Fruit fly (Drosophila melanogaster) whole organism, pupa: Measurements from ENCODE around the gene CG42323.
A peak's percentile ranks its signal among the peaks of the same experiment; 100 is the strongest.

Experiments
- CG10348 ChIP-seq: fragments of 200-800 bp; sonication (Bioruptor generic); IDR thresholded peaks from 2 replicates; pipeline ENCODE4 v1.3.6; 2022; ENCODE audit warnings: missing biosample characterization, missing genetic modification characterization
- CG12605 ChIP-seq: fragments of 200-800 bp; sonication (Bioruptor generic); IDR thresholded peaks from 2 replicates; pipeline ENCODE4 v1.3.6; 2022; ENCODE audit warnings: missing biosample characterization, missing genetic modification characterization
- CG13204 ChIP-seq: fragments of 200-800 bp; sonication (Bioruptor generic); optimal IDR thresholded peaks from 2 replicates; lab custom pipeline; 2018; ENCODE audit warnings: missing biosample characterization, mild to moderate bottlenecking, missing genetic modification characterization, moderate library complexity
- CG14655 ChIP-seq: fragments of 200-800 bp; sonication (Bioruptor generic); optimal IDR thresholded peaks from 3 replicates; lab custom pipeline; 2017; ENCODE audit warnings: mild to moderate bottlenecking, missing biosample characterization, missing genetic modification reagents, missing genetic modification characterization
- CG15710 ChIP-seq: fragments of 200-800 bp; sonication (Bioruptor generic); optimal IDR thresholded peaks from 2 replicates; lab custom pipeline; 2018; ENCODE audit warnings: missing biosample characterization, mild to moderate bottlenecking, missing genetic modification characterization, moderate library complexity
- CG17806 ChIP-seq: fragments of 200-800 bp; sonication (Bioruptor generic); optimal IDR thresholded peaks from 2 replicates; lab custom pipeline; 2018; ENCODE audit warnings: missing biosample characterization, mild to moderate bottlenecking, missing genetic modification characterization, moderate library complexity
- CG32121 ChIP-seq: fragments of 200-800 bp; sonication (Bioruptor generic); IDR thresholded peaks from 2 replicates; pipeline ENCODE4 v1.3.6; 2022; ENCODE audit warnings: missing biosample characterization, missing genetic modification characterization
- CG34367 ChIP-seq: fragments of 200-800 bp; sonication (Bioruptor generic); optimal IDR thresholded peaks from 2 replicates; lab custom pipeline; 2018; ENCODE audit warnings: missing biosample characterization, mild to moderate bottlenecking, missing genetic modification characterization
- CG4496 ChIP-seq: fragments of 200-800 bp; sonication (Bioruptor generic); IDR thresholded peaks from 3 replicates; pipeline ENCODE4 v1.3.6; 2022; ENCODE audit warnings: missing biosample characterization, missing genetic modification characterization
- CG8159 ChIP-seq: fragments of 200-800 bp; sonication (Bioruptor generic); optimal IDR thresholded peaks from 3 replicates; lab custom pipeline; 2018; ENCODE audit warnings: missing biosample characterization, mild to moderate bottlenecking, missing genetic modification characterization, moderate library complexity
- CG8301 ChIP-seq: fragments of 200-800 bp; sonication (Bioruptor generic); optimal IDR thresholded peaks from 2 replicates; lab custom pipeline; 2018; ENCODE audit warnings: missing biosample characterization, mild to moderate bottlenecking, missing genetic modification characterization
- CG9948 ChIP-seq: fragments of 200-800 bp; sonication (Bioruptor generic); optimal IDR thresholded peaks from 2 replicates; lab custom pipeline; 2018; ENCODE audit warnings: missing biosample characterization, mild to moderate bottlenecking, missing genetic modification characterization, moderate library complexity
- D1 ChIP-seq: fragments of 200-800 bp; sonication (Bioruptor generic); optimal IDR thresholded peaks from 2 replicates; lab custom pipeline; 2018; ENCODE audit warnings: missing biosample characterization, mild to moderate bottlenecking, missing genetic modification characterization, moderate library complexity
- EcR ChIP-seq: fragments of 200-800 bp; sonication (Bioruptor generic); optimal IDR thresholded peaks from 3 replicates; lab custom pipeline; 2019; ENCODE audit warnings: missing biosample characterization, missing genetic modification characterization, mild to moderate bottlenecking, moderate library complexity, missing genetic modification reagents
- Ets98B ChIP-seq: fragments of 200-800 bp; sonication (Bioruptor generic); IDR thresholded peaks from 2 replicates; pipeline ENCODE4 v1.3.6; 2022; ENCODE audit warnings: missing biosample characterization, missing genetic modification characterization
- Pif1A ChIP-seq: fragments of 200-800 bp; sonication (Bioruptor generic); optimal IDR thresholded peaks from 3 replicates; lab custom pipeline; 2016; ENCODE audit warnings: missing biosample characterization, missing genetic modification characterization
- Pif1B ChIP-seq: fragments of 200-800 bp; sonication (Bioruptor generic); optimal IDR thresholded peaks from 3 replicates; lab custom pipeline; 2016; ENCODE audit warnings: missing biosample characterization, missing genetic modification characterization
- Snoo ChIP-seq: fragments of 200-800 bp; sonication (Bioruptor generic); optimal IDR thresholded peaks from 3 replicates; lab custom pipeline; 2017; ENCODE audit warnings: missing biosample characterization, mild to moderate bottlenecking, missing genetic modification characterization, inconsistent platforms
- fd96Ca ChIP-seq: fragments of 200-800 bp; sonication (Bioruptor generic); IDR thresholded peaks from 3 replicates; pipeline ENCODE4 v1.3.6; 2022; ENCODE audit warnings: missing biosample characterization, missing genetic modification characterization
- gl ChIP-seq: fragments of 200-800 bp; sonication (Bioruptor generic); optimal IDR thresholded peaks from 2 replicates; lab custom pipeline; 2018; ENCODE audit warnings: missing biosample characterization, mild to moderate bottlenecking, missing genetic modification characterization
- rn ChIP-seq: fragments of 200-800 bp; sonication (Bioruptor generic); IDR thresholded peaks from 2 replicates; pipeline ENCODE4 v1.3.6; 2022; ENCODE audit warnings: missing biosample characterization, missing genetic modification characterization

The CG42323 gene

dm6 chrX:18395157-18395556 is 27.1 kb upstream of the CG42323 start:
- TF ChIP-seq EcR (GFP tag; lab: Kevin White, UChicago) (peak; percentile 75), gl (tag; lab: Kevin White, UChicago) (no peak), CG14655 (GFP tag; lab: Kevin White, UChicago) (no peak), CG15710 (no peak), CG10348 (GFP tag; lab: Robert Waterston, UW) (no peak)

dm6 chrX:18399965-18400364 is 22.2 kb upstream of the CG42323 start, which contains the start of gene CG34328:
CG34328 (minus strand) TSS chrX:18400065.
- TF ChIP-seq CG13204 (GFP tag; lab: Kevin White, UChicago) (no peak), CG8301 (tag; lab: Kevin White, UChicago) (no peak), gl (tag; lab: Kevin White, UChicago) (no peak), rn (no peak), Pif1B (GFP tag; lab: Kevin White, UChicago) (no peak), CG10348 (GFP tag; lab: Robert Waterston, UW) (no peak)

dm6 chrX:18402564-18402963 is 19.6 kb upstream of the CG42323 start:
- TF ChIP-seq CG34367 (tag; lab: Kevin White, UChicago) (no peak), CG8159 (tag; lab: Kevin White, UChicago) (no peak), Pif1A (GFP tag; lab: Kevin White, UChicago) (no peak), CG13204 (GFP tag; lab: Kevin White, UChicago) (no peak), fd96Ca (GFP tag; lab: Robert Waterston, UW) (no peak), CG8301 (tag; lab: Kevin White, UChicago) (no peak), EcR (GFP tag; lab: Kevin White, UChicago) (no peak), CG32121 (GFP tag; lab: Robert Waterston, UW) (no peak), CG12605 (GFP tag; lab: Robert Waterston, UW) (no peak), rn (no peak), CG14655 (GFP tag; lab: Kevin White, UChicago) (no peak), D1 (tag; lab: Kevin White, UChicago) (no peak), Pif1B (GFP tag; lab: Kevin White, UChicago) (no peak), CG17806 (tag; lab: Kevin White, UChicago) (no peak), gl (tag; lab: Kevin White, UChicago) (no peak), CG4496 (GFP tag; lab: Robert Waterston, UW) (no peak), CG15710 (no peak), Ets98B (GFP tag; lab: Robert Waterston, UW) (no peak), Snoo (tag; lab: Kevin White, UChicago) (no peak), CG9948 (tag; lab: Kevin White, UChicago) (no peak)

dm6 chrX:18404150-18404631 is 18.0 kb upstream of the CG42323 start:
- TF ChIP-seq CG17806 (tag; lab: Kevin White, UChicago) (no peak), CG12605 (GFP tag; lab: Robert Waterston, UW) (no peak), EcR (GFP tag; lab: Kevin White, UChicago) (peak; percentile 59), CG14655 (GFP tag; lab: Kevin White, UChicago) (no peak), CG32121 (GFP tag; lab: Robert Waterston, UW) (no peak), Ets98B (GFP tag; lab: Robert Waterston, UW) (0 out of 2 replicates have a peak, but pooled peaks have one; percentile 31)
- TF ChIP-seq, all 21 proteins: peak for 2

- no peak for TF ChIP-seq Pif1A (GFP tag; lab: Kevin White, UChicago)
- TF ChIP-seq CG13204 (GFP tag; lab: Kevin White, UChicago) = no peak
- TF ChIP-seq Pif1B (GFP tag; lab: Kevin White, UChicago) = no peak
- peak; percentile 75 for TF ChIP-seq CG14655 (GFP tag; lab: Kevin White, UChicago)
- no peak for TF ChIP-seq rn
- TF ChIP-seq CG10348 (GFP tag; lab: Robert Waterston, UW) = no peak
- TF ChIP-seq CG8159 (tag; lab: Kevin White, UChicago) = peak; percentile 15
- 0 out of 2 replicates have a peak, but pooled peaks have one; percentile 8 for TF ChIP-seq CG32121 (GFP tag; lab: Robert Waterston, UW)
- TF ChIP-seq Snoo (tag; lab: Kevin White, UChicago) = no peak
- no peak for TF ChIP-seq CG17806 (tag; lab: Kevin White, UChicago)
- TF ChIP-seq CG12605 (GFP tag; lab: Robert Waterston, UW) = peak; percentile 61
- no peak for TF ChIP-seq CG34367 (tag; lab: Kevin White, UChicago)
- TF ChIP-seq gl (tag; lab: Kevin White, UChicago) = peak; percentile 6
- TF ChIP-seq CG15710 = peak; percentile 13
- peak; percentile 35 for TF ChIP-seq EcR (GFP tag; lab: Kevin White, UChicago)
- TF ChIP-seq fd96Ca (GFP tag; lab: Robert Waterston, UW) = no peak; the same call in 2 of the 3 replicates
- no peak; the same call in 1 of the 2 replicates for TF ChIP-seq Ets98B (GFP tag; lab: Robert Waterston, UW)
- peak; percentile 36; the same call in 1 of the 3 replicates for TF ChIP-seq CG4496 (GFP tag; lab: Robert Waterston, UW)
- peak; percentile 44 for TF ChIP-seq CG9948 (tag; lab: Kevin White, UChicago)
- peak; percentile 51 for TF ChIP-seq CG8301 (tag; lab: Kevin White, UChicago)
- no peak for TF ChIP-seq D1 (tag; lab: Kevin White, UChicago)
Measured at dm6 chrX:18404632-18405238, 17.5 kb upstream of the CG42323 start.
